Fruit fly (Drosophila melanogaster) whole organism: Measurements from ENCODE around the gene Tsp2A.

Experiments
- CG8478 ChIP-seq: fragments of >200 bp; optimal IDR thresholded peaks from 2 replicates; lab custom pipeline; 2018; ENCODE audit warnings: inconsistent platforms
- Dll ChIP-seq: fragments of >200 bp; optimal IDR thresholded peaks from 2 replicates; lab custom pipeline; 2017
- EcR ChIP-seq, 2 experiments: fragments of >200 bp; optimal IDR thresholded peaks; 2 replicates each; lab custom pipeline; 2017; ENCODE audit warnings: missing biosample characterization in 2 of 2, missing genetic modification characterization in 2 of 2, missing genetic modification reagents in 2 of 2
- pan ChIP-seq: fragments of >200 bp; optimal IDR thresholded peaks from 2 replicates; lab custom pipeline; 2017
- psq ChIP-seq: fragments of >200 bp; optimal IDR thresholded peaks from 2 replicates; lab custom pipeline; 2017
- usp ChIP-seq: fragments of >200 bp; optimal IDR thresholded peaks from 2 replicates; lab custom pipeline; 2017; ENCODE audit warnings: missing biosample characterization, missing genetic modification characterization, mixed read lengths

DNA sequence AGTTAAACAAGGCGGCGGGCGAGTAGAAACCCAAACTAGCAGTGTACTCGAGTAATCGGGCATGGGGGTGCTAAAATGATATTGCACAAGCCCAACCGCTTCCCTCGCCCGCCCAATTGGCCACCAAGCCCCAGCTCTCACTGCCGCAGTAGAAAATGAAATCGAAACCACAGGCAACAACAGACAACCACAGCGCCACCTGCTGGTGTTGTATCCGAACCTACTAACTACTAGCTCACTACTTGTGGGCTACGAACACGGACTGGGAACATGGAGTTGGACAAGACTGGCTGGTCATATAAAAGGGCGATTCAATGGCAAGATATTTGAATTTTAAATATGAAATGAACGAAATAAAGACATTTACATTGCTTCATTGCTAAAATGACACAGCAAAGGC lies 46.4 kb upstream of the Tsp2A start:
- TF ChIP-seq usp (GFP tag; lab: Kevin White, UChicago) (no peak), CG8478 (lab: Kevin White, UChicago) (no peak), Dll (lab: Kevin White, UChicago) (no peak), pan (lab: Kevin White, UChicago) (no peak), psq (lab: Kevin White, UChicago) (no peak), EcR (GFP tag; optimal IDR thresholded peaks at IDR 0.05; lab: Kevin White, UChicago) (no peak)
